Worm (Caenorhabditis elegans) whole organism, L4/young adult: ENCODE results near the gene fbxa-67.

Experiments used
- W03F9.2 ChIP-seq: fragments of 150-350 bp; optimal IDR thresholded peaks from 2 replicates; lab custom pipeline; 2014; ENCODE audit warnings: missing biosample characterization, missing genetic modification characterization
- dao-5 ChIP-seq: sonication (generic microtip); optimal IDR thresholded peaks from 2 replicates; lab custom pipeline; 2016; ENCODE audit warnings: missing genotype, missing genetic modification characterization, moderate library complexity, missing compliant biosample characterization
- him-1 ChIP-seq: sonication (generic microtip); optimal IDR thresholded peaks from 2 replicates; lab custom pipeline; 2016; ENCODE audit warnings: missing genotype, missing genetic modification reagents, missing genetic modification characterization, missing compliant biosample characterization

fbxa-67 gene

ce11 chrIII:946250-946725 lies 4.2 kb downstream of the fbxa-67 start, which contains the start of gene fbxa-60:
TSS of gene fbxa-60 (minus strand) at chrIII:946300.
- TF ChIP-seq W03F9.2, result no peak
- TF ChIP-seq him-1 (tag; lab: Kevin White, UChicago), result no peak
- no peak for TF ChIP-seq dao-5 (tag; lab: Kevin White, UChicago)

ce11 chrIII:943426-943927 lies 7.0 kb downstream of the fbxa-67 start, which contains the start of gene fbxa-59:
TSS of gene fbxa-59 (minus strand) at chrIII:943476.
- TF ChIP-seq dao-5 (tag; lab: Kevin White, UChicago) (no peak), W03F9.2 (no peak), him-1 (tag; lab: Kevin White, UChicago) (no peak)

- TF ChIP-seq W03F9.2 (no peak), dao-5 (tag; lab: Kevin White, UChicago) (no peak), him-1 (tag; lab: Kevin White, UChicago) (no peak)
Observed at ce11 chrIII:941958-942357, 8.5 kb downstream of the fbxa-67 start.

- TF ChIP-seq dao-5 (tag; lab: Kevin White, UChicago) (no peak), W03F9.2 (no peak), him-1 (tag; lab: Kevin White, UChicago) (no peak)
Observed at ce11 chrIII:938569-938968, 11.9 kb downstream of the fbxa-67 start, which contains the start of gene fbxa-22. TSS of gene fbxa-22 (plus strand) at chrIII:938869.

ce11 chrIII:937961-938360 lies 12.5 kb downstream of the fbxa-67 start, which contains the start of gene fbxa-56:
TSS of gene fbxa-56 (minus strand) at chrIII:938061.
- TF ChIP-seq dao-5 (tag; lab: Kevin White, UChicago), result no peak

DNA sequence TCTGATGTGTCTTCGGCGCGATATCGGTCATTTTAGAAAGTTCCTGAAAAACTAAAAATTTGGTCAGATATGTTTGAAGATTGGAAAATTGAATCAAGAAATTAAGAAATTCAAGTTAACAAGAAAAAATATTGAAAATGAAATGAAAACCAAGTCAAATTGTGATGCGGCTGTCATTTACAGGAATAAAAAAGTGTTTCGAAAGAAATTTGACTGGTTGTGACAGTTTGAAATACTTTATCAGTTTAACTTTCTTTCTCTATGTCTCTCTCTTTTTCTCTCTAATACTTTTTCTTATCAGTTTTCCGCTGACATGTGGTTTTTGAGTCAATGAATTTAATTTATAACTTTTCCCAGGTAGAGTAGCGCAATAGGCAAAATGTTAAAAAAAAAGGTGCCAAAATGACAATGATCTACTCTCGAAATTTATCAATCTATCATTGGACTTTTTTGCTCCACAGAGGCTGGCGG lies 14.4 kb downstream of the fbxa-67 start, which contains the start of gene fbxa-55:
Gene fbxa-55, minus strand, starts transcription at position 51 of the 471 bp plus-strand sequence.
- TF ChIP-seq him-1 (tag; lab: Kevin White, UChicago) (no peak), W03F9.2 (no peak), dao-5 (tag; lab: Kevin White, UChicago) (no peak)

DNA sequence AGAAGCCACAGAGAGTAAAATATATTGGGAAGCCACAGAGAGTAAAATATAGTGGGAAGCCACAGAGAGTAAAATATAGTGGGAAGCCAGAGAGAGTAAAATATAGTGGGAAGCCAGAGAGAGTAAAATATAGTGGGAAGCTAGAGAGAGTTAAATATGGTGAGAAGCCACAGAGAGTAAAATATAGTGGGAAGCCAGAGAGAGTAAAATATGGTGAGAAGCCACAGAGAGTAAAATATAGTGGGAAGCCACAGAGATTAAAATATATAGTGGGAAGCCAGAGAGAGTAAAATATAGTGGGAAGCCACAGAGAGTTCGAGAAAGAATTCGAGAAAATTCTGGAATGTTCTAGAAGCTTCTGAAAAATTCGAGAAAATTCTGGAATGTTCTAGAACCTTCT lies 19.1 kb downstream of the fbxa-67 start:
- TF ChIP-seq dao-5 (tag; lab: Kevin White, UChicago), result peak; percentile 29

ce11 chrIII:926216-926615 lies 24.3 kb downstream of the fbxa-67 start, which contains the start of gene pef-1:
TSS of gene pef-1 (minus strand) at chrIII:926316.
- TF ChIP-seq him-1 (tag; lab: Kevin White, UChicago) (no peak), W03F9.2 (no peak), dao-5 (tag; lab: Kevin White, UChicago) (no peak)

ce11 chrIII:919322-919721 lies 31.1 kb downstream of the fbxa-67 start, which contains the start of gene F23H11.7:
TSS of gene F23H11.7 (minus strand) at chrIII:919422.
- TF ChIP-seq W03F9.2, result no peak
- no peak for TF ChIP-seq dao-5 (tag; lab: Kevin White, UChicago)
- TF ChIP-seq him-1 (tag; lab: Kevin White, UChicago), result no peak

DNA sequence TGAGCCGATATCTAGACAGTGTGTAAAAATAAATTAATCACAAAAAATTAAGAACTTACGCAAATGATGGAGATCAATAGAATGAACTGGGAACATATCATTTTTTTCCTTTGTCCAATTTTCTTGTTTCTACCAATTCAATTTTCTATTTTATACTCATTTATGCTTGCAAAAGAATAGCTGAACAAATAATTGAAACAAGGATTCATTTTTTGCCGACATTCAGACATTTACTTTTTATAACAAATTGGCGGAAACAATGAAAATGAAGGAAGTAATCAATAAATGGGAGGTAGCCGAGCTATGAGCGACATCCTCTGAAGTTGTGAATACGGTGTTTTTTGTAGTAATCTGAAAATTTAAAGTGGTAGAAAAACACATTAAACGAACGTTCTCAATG lies 33.6 kb downstream of the fbxa-67 start, which contains the start of gene idpp-13:
Gene idpp-13, minus strand, starts transcription at position 101 of the 400 bp plus-strand sequence.
- TF ChIP-seq dao-5 (tag; lab: Kevin White, UChicago) (no peak), W03F9.2 (no peak), him-1 (tag; lab: Kevin White, UChicago) (no peak)

ce11 chrIII:910540-911311 lies 39.7 kb downstream of the fbxa-67 start, which contains the start of the genes F23H11.5 and bra-2:
TSS of gene F23H11.5 (minus strand) at chrIII:910590.
TSS of gene bra-2 (plus strand) at chrIII:911261.
- TF ChIP-seq dao-5 (tag; lab: Kevin White, UChicago) (no peak), W03F9.2 (no peak), him-1 (tag; lab: Kevin White, UChicago) (no peak)

DNA sequence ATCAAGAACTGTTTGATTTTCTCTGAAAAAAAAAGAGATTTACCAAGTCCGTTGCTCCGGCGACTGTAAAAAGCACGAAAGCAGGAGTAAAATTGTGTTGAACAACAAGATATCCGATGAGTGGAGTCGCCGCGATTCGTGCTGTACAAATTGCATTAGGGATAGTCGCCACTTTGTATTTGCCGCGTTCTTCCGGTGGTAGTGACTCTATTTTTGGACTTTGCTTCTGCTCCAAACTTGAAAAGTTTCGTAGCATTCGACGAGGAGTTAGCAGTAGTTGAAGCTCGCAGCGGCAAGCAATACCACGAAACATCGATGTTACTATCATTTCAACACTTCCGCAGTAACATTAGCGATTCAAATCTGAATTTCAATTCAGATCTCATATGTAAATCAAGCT lies 40.9 kb downstream of the fbxa-67 start, which contains the start of gene crls-1:
Gene crls-1, minus strand, starts transcription at position 363 of the 400 bp plus-strand sequence.
- TF ChIP-seq W03F9.2 (no peak), dao-5 (tag; lab: Kevin White, UChicago) (no peak), him-1 (tag; lab: Kevin White, UChicago) (no peak)

- no peak for TF ChIP-seq dao-5 (tag; lab: Kevin White, UChicago)
- TF ChIP-seq W03F9.2, result no peak
- TF ChIP-seq him-1 (tag; lab: Kevin White, UChicago), result no peak
Observed at ce11 chrIII:907990-908389, 42.5 kb downstream of the fbxa-67 start.

- TF ChIP-seq him-1 (tag; lab: Kevin White, UChicago) (no peak), W03F9.2 (no peak), dao-5 (tag; lab: Kevin White, UChicago) (no peak)
Observed at ce11 chrIII:907311-907710, 43.2 kb downstream of the fbxa-67 start, which contains the start of gene F23H11.4. TSS of gene F23H11.4 (minus strand) at chrIII:907539.
